Worm (Caenorhabditis elegans): Measurements from ENCODE around the gene ced-11.

Gene ced-11

DNA sequence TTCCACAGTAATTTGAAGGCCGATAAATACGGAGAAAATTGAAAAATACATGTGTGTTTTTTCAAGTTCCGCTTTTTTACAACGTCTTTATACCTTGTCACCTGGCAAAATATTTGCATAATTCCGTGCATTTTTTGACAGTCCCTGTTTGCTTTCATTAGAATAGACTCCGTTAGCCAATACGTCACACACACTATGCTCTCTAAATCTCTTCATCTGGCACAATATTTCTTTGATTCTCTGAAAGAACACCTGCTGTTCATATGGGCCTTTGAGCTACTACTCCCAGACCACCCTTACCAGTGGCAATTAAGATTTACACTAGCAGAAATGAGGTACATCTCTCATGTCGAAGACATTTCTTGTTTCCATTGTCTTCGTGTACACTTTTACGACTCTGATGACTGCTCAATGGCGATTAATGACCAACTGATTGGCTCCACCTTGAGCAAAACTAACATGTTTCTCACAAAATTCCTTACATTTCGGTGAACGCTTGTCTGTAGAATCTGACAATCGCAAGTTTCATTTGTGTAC lies 974 bp upstream of the ced-11 start, which contains the start of gene grl-11:
Gene grl-11 (minus strand): TSS at position 51 of the 537 bp plus-strand sequence.
- TF ChIP-seq pat-9 (tag; optimal IDR thresholded peaks at IDR 0.05) (no peak), lim-6 (tag; optimal IDR thresholded peaks at IDR 0.05) (no peak), ttx-3 (tag; optimal IDR thresholded peaks at IDR 0.05) (no peak), fkh-10 (GFP tag; optimal IDR thresholded peaks at IDR 0.05) (no peak), unc-55 (GFP tag; optimal IDR thresholded peaks at IDR 0.05) (no peak), ref-2 (tag; optimal IDR thresholded peaks at IDR 0.05) (no peak), elt-2 (tag; optimal IDR thresholded peaks at IDR 0.05) (no peak), tbx-7 (tag; optimal IDR thresholded peaks at IDR 0.05) (no peak), K09A11.1 (tag; optimal IDR thresholded peaks at IDR 0.05; ENCODE audit: insufficient read depth) (no peak), ceh-34 (tag; optimal IDR thresholded peaks at IDR 0.05) (no peak), ceh-2 (tag; optimal IDR thresholded peaks at IDR 0.05) (no peak)

DNA sequence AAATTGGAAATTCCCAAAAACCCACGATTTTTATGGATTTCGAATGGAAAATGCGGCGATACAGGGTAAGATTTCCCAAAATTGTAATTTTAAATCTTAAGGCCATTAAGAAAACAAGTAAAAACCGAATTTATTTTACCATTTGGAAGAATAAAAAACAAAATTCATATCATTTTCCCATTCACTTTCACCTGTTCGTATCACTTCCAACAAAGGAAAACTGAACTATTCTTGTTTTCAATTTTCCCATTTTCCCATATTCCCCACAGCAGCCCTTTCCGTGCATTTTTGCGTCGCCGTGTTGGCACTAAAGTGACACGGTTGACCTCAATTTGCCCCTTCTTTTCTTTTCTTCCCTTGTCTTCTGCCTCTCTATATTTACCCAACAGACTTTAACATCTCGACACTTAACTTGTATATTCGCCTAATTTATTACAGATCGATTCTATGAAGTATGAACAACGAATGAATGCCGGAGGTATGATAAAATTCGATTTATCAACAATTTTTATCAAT lies 6.5 kb downstream of the ced-11 start, which contains the start of gene sec-16A.1:
Gene sec-16A.1 (plus strand): TSS at position 51 of the 516 bp plus-strand sequence.
- TF ChIP-seq ceh-31 (tag; optimal IDR thresholded peaks at IDR 0.05) (no peak), lim-6 (tag; optimal IDR thresholded peaks at IDR 0.05) (no peak), ceh-6 (GFP tag; optimal IDR thresholded peaks at IDR 0.05) (no peak), F13H6.1 (tag; optimal IDR thresholded peaks at IDR 0.05) (no peak), dmd-4 (tag; optimal IDR thresholded peaks at IDR 0.05; ENCODE audit: borderline replicate concordance) (no peak), ets-4 (tag; optimal IDR thresholded peaks at IDR 0.05) (no peak), odd-2 (tag; optimal IDR thresholded peaks at IDR 0.05) (no peak), pax-1 (tag; optimal IDR thresholded peaks at IDR 0.05) (peak; percentile 34)

- no peak for TF ChIP-seq pag-3 (tag; optimal IDR thresholded peaks at IDR 0.05; ENCODE audit: borderline replicate concordance)
- no peak for TF ChIP-seq elt-4 (tag; optimal IDR thresholded peaks at IDR 0.05)
- no peak for TF ChIP-seq pqm-1 (tag; optimal IDR thresholded peaks at IDR 0.05)
- TF ChIP-seq ceh-45 (GFP tag; IDR thresholded peaks at IDR 0.05): no peak
- TF ChIP-seq ceh-9 (tag; optimal IDR thresholded peaks at IDR 0.05): no peak
- TF ChIP-seq madf-2 (tag; optimal IDR thresholded peaks at IDR 0.05): no peak
- TF ChIP-seq sdc-2 (tag; optimal IDR thresholded peaks at IDR 0.05): no peak
- no peak for TF ChIP-seq ceh-30 (tag; optimal IDR thresholded peaks at IDR 0.05)
- TF ChIP-seq che-1 (tag; optimal IDR thresholded peaks at IDR 0.05): no peak
- TF ChIP-seq unc-55 (GFP tag; optimal IDR thresholded peaks at IDR 0.05): no peak
- no peak for TF ChIP-seq sox-4 (tag; optimal IDR thresholded peaks at IDR 0.05)
- TF ChIP-seq F13H6.1 (tag; optimal IDR thresholded peaks at IDR 0.05): no peak
- no peak for TF ChIP-seq mec-3 (tag; optimal IDR thresholded peaks at IDR 0.05; ENCODE audit: borderline replicate concordance)
- TF ChIP-seq ztf-16 (tag; optimal IDR thresholded peaks at IDR 0.05): no peak
- TF ChIP-seq K02D7.2 (tag; optimal IDR thresholded peaks at IDR 0.05): no peak
- TF ChIP-seq hlh-8 (tag; optimal IDR thresholded peaks at IDR 0.05): no peak
- no peak for TF ChIP-seq Y22D7AL.16 (tag; optimal IDR thresholded peaks at IDR 0.05)
- no peak for TF ChIP-seq ceh-48 (tag; optimal IDR thresholded peaks at IDR 0.05)
- no peak for TF ChIP-seq hlh-30 (tag; optimal IDR thresholded peaks at IDR 0.05; ENCODE audit: insufficient read depth)
- no peak for TF ChIP-seq C38D4.7 (GFP tag; optimal IDR thresholded peaks at IDR 0.05)
These were observed 11.2 kb downstream of the ced-11 start, which contains the start of gene ZK512.10 for ce11 chrIII:9130588-9130987. Gene ZK512.10 (plus strand): TSS chrIII:9130888.

- TF ChIP-seq hlh-15 (tag; optimal IDR thresholded peaks at IDR 0.05): no peak
- no peak for TF ChIP-seq tbx-2 (tag; optimal IDR thresholded peaks at IDR 0.05)
- no peak for TF ChIP-seq ttx-3 (tag; optimal IDR thresholded peaks at IDR 0.05)
- TF ChIP-seq ceh-48 (tag; optimal IDR thresholded peaks at IDR 0.05): no peak
- no peak for TF ChIP-seq hlh-13 (GFP tag; optimal IDR thresholded peaks at IDR 0.05)
- TF ChIP-seq Y22D7AL.16 (tag; optimal IDR thresholded peaks at IDR 0.05): no peak
- no peak for TF ChIP-seq dve-1 (tag; optimal IDR thresholded peaks at IDR 0.05)
- no peak for TF ChIP-seq lin-11 (tag; optimal IDR thresholded peaks at IDR 0.05)
- no peak for TF ChIP-seq madf-2 (tag; optimal IDR thresholded peaks at IDR 0.05)
- no peak for TF ChIP-seq zip-5 (tag; optimal IDR thresholded peaks at IDR 0.05)
- no peak for TF ChIP-seq ceh-22 (tag; optimal IDR thresholded peaks at IDR 0.05)
- no peak for TF ChIP-seq ceh-18 (tag; optimal IDR thresholded peaks at IDR 0.05)
- TF ChIP-seq unc-3 (GFP tag; conservative IDR thresholded peaks at IDR 0.05): no peak
- no peak for TF ChIP-seq unc-3 (tag; optimal IDR thresholded peaks at IDR 0.05)
- no peak for TF ChIP-seq lim-6 (tag; optimal IDR thresholded peaks at IDR 0.05)
- no peak for TF ChIP-seq pag-3 (tag; optimal IDR thresholded peaks at IDR 0.05; ENCODE audit: borderline replicate concordance)
- no peak for TF ChIP-seq sox-2 (GFP tag; IDR thresholded peaks at IDR 0.05)
- no peak for TF ChIP-seq ceh-24 (tag; optimal IDR thresholded peaks at IDR 0.05)
These were observed 17.2 kb downstream of the ced-11 start, which contains the start of gene eat-4 for ce11 chrIII:9136587-9136986. Gene eat-4 (plus strand): TSS chrIII:9136887.
